Worm (Caenorhabditis elegans) whole organism, mixed stage, embryonic: ENCODE results near the gene T25D1.3.

ENCODE experiments used
- elt-1 ChIP-seq: sonication (generic microtip); optimal IDR thresholded peaks from 2 replicates; lab custom pipeline; 2017; ENCODE audit warnings: missing genetic modification characterization, mild to moderate bottlenecking, missing compliant biosample characterization, antibody characterized with exemption, moderate library complexity, borderline replicate concordance; ENCODE audit not compliant: insufficient read depth
- hlh-1 ChIP-seq: fragments of 150-350 bp; optimal IDR thresholded peaks from 2 replicates; lab custom pipeline; 2014; ENCODE audit warnings: missing biosample characterization, missing genetic modification reagents, missing genetic modification characterization
- lin-13 ChIP-seq: fragments of 150-350 bp; optimal IDR thresholded peaks from 2 replicates; lab custom pipeline; 2014; ENCODE audit warnings: missing biosample characterization, missing genetic modification characterization
- mep-1 ChIP-seq: fragments of 150-350 bp; optimal IDR thresholded peaks from 2 replicates; lab custom pipeline; 2017; ENCODE audit warnings: missing biosample characterization, missing genetic modification reagents, missing genetic modification characterization, inconsistent platforms
- pha-4 ChIP-seq: fragments of 150-350 bp; optimal IDR thresholded peaks from 2 replicates; lab custom pipeline; 2018; ENCODE audit warnings: missing biosample characterization, missing genetic modification reagents, missing genetic modification characterization
- snpc-4 ChIP-seq: fragments of 150-350 bp; optimal IDR thresholded peaks from 2 replicates; lab custom pipeline; 2014; ENCODE audit warnings: missing biosample characterization, missing genetic modification characterization
- unc-62 ChIP-seq: fragments of 150-350 bp; optimal IDR thresholded peaks from 2 replicates; lab custom pipeline; 2014; ENCODE audit warnings: missing biosample characterization, missing genetic modification reagents, missing genetic modification characterization

DNA sequence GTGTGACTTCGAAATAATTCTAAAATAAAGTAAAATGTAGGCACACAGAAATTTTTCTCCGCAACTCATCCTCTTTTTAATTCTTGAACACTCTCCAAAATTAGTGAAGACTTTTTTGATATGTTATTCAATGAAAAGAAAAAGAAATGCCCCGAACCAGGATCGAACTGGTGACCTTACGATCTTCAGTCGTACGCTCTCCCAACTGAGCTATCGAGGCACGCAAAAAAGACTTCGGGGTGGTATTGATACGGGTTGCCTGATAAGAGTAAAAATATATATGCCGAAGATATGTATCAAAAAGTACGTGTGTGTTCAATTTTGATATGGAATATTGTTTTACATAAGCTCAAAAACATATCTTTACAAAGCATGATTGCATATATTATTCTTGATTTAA, 2.5 kb upstream of the T25D1.3 start:
- TF ChIP-seq unc-62 (GFP tag; lab: Kevin White, UChicago) (no peak), snpc-4 (tag; lab: Kevin White, UChicago) (no peak), hlh-1 (no peak), mep-1 (tag; lab: Kevin White, UChicago) (no peak), pha-4 (no peak), lin-13 (tag; lab: Kevin White, UChicago) (no peak), elt-1 (tag; lab: Kevin White, UChicago) (no peak)
